Worm (Caenorhabditis elegans) whole organism, late embryonic: ENCODE results near the gene meg-3.

Source experiments
- C38D4.7 ChIP-seq: fragments of 200-800 bp; sonication (Bioruptor generic); optimal IDR thresholded peaks from 2 replicates; lab custom pipeline; 2018; ENCODE audit warnings: mild to moderate bottlenecking, missing genetic modification characterization, moderate library complexity, missing compliant biosample characterization
- fkh-10 ChIP-seq: fragments of 150-350 bp; optimal IDR thresholded peaks from 2 replicates; lab custom pipeline; 2014; ENCODE audit warnings: missing biosample characterization, missing genetic modification reagents, missing genetic modification characterization
- hlh-15 ChIP-seq: sonication (generic microtip); optimal IDR thresholded peaks from 2 replicates; lab custom pipeline; 2016; ENCODE audit warnings: missing genetic modification characterization, missing compliant biosample characterization
- lin-11 ChIP-seq: fragments of 200-800 bp; sonication (Bioruptor generic); optimal IDR thresholded peaks from 2 replicates; lab custom pipeline; 2018; ENCODE audit warnings: mild to moderate bottlenecking, missing genetic modification characterization, missing compliant biosample characterization
- pha-4 ChIP-seq: fragments of 150-350 bp; optimal IDR thresholded peaks from 2 replicates; lab custom pipeline; 2018; ENCODE audit warnings: missing biosample characterization, missing genetic modification reagents, missing genetic modification characterization
- pqm-1 ChIP-seq: sonication (generic microtip); optimal IDR thresholded peaks from 2 replicates; lab custom pipeline; 2016; ENCODE audit warnings: missing genetic modification characterization, missing compliant biosample characterization
- ttx-3 ChIP-seq: sonication (generic microtip); optimal IDR thresholded peaks from 2 replicates; lab custom pipeline; 2016; ENCODE audit warnings: missing genetic modification reagents, missing genetic modification characterization, missing compliant biosample characterization

ce11 chrX:2030871-2031270 lies 41.5 kb upstream of the meg-3 start:
- no peak for TF ChIP-seq pqm-1
- TF ChIP-seq pha-4 (tag; lab: Kevin White, UChicago): no peak
- TF ChIP-seq C38D4.7 (GFP tag; lab: Kevin White, UChicago): no peak
- no peak for TF ChIP-seq ttx-3 (tag; lab: Kevin White, UChicago)
- TF ChIP-seq lin-11 (tag; lab: Kevin White, UChicago): no peak
- TF ChIP-seq hlh-15: no peak
- no peak for TF ChIP-seq fkh-10 (GFP tag; lab: Kevin White, UChicago)
